Worm (Caenorhabditis elegans) whole organism, L4/young adult: ENCODE measurements around the gene cccp-1.

ENCODE experiments used
- W03F9.2 ChIP-seq: fragments of 150-350 bp; optimal IDR thresholded peaks from 2 replicates; lab custom pipeline; 2014; ENCODE audit warnings: missing biosample characterization, missing genetic modification characterization
- dao-5 ChIP-seq: sonication (generic microtip); optimal IDR thresholded peaks from 2 replicates; lab custom pipeline; 2016; ENCODE audit warnings: missing genotype, missing genetic modification characterization, moderate library complexity, missing compliant biosample characterization
- him-1 ChIP-seq: sonication (generic microtip); optimal IDR thresholded peaks from 2 replicates; lab custom pipeline; 2016; ENCODE audit warnings: missing genotype, missing genetic modification reagents, missing genetic modification characterization, missing compliant biosample characterization

cccp-1 gene

DNA sequence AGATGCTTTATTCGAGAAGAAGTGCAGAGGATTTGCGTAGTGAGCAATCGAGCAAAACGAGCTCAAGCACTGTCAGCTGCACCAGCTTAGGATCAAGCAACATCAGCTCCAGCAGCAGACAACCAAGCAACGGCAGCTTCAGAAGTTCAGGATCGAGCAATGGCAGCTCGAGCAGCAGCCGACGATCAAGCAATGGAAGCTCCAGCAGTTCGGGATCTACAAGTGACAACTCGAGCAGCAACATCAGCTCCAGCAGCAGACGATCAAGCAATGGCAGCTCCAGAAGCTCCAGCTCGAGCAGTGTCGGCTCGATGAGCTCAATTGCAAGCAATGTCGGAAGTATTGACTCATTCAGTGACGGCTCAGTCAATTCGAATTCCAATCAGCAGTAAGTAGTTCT lies 33.6 kb upstream of the cccp-1 start:
- TF ChIP-seq dao-5 (tag; lab: Kevin White, UChicago) (no peak), W03F9.2 (tag; lab: Kevin White, UChicago) (no peak), him-1 (no peak)

ce11 chrIII:12443880-12444279 lies 28.8 kb upstream of the cccp-1 start:
- TF ChIP-seq W03F9.2 (tag; lab: Kevin White, UChicago), result no peak
- no peak for TF ChIP-seq dao-5 (tag; lab: Kevin White, UChicago)
- TF ChIP-seq him-1, result no peak

DNA sequence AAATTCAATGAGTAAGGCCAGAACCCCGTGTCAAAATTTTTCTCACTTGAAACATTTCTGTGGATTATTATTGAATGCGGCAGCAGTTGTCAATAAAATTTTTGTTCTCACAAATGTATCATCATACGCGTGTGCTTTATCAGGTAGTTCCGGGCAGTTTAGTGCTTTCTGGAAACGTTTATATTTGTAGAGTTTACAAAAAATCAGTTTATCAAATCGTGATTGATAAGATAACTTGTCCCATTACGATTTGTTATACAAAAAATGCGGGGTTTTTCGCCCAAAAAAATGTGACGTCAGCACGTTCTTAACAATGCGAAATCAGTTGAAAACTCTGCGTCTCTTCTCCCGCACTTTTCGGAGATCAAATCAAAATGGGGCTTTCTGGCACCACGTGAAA lies 27.4 kb upstream of the cccp-1 start:
- TF ChIP-seq him-1 (no peak), dao-5 (tag; lab: Kevin White, UChicago) (no peak), W03F9.2 (tag; lab: Kevin White, UChicago) (no peak)

ce11 chrIII:12445991-12446502 lies 26.6 kb upstream of the cccp-1 start, which contains the start of gene Y49E10.18:
Y49E10.18 (minus strand) TSS chrIII:12446106.
- TF ChIP-seq W03F9.2 (tag; lab: Kevin White, UChicago) (no peak), dao-5 (tag; lab: Kevin White, UChicago) (no peak), him-1 (no peak)

DNA sequence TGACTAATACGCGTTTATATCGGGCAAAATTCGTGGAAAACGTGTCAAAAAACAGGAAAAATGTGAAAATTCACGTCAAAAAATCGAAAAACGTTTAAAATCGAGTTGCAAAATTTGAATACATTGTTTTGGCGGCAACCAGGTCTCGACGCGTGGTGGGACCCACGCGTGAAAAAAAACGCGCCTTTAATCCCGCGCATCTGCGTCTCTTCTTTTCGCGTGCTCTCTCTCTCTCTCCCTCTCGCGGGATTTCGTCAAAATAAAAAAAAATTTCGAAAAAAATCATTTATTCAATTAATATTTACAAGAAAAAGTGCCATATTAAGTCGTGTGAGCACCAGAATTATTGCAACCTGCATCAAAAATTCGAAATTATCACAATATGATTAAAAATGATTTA lies 19.4 kb upstream of the cccp-1 start, which contains the start of gene ani-1:
ani-1 (minus strand) TSS at position 61 of the 400 bp plus-strand sequence.
- TF ChIP-seq W03F9.2 (tag; lab: Kevin White, UChicago) (peak; percentile 71), dao-5 (tag; lab: Kevin White, UChicago) (no peak), him-1 (no peak)

DNA sequence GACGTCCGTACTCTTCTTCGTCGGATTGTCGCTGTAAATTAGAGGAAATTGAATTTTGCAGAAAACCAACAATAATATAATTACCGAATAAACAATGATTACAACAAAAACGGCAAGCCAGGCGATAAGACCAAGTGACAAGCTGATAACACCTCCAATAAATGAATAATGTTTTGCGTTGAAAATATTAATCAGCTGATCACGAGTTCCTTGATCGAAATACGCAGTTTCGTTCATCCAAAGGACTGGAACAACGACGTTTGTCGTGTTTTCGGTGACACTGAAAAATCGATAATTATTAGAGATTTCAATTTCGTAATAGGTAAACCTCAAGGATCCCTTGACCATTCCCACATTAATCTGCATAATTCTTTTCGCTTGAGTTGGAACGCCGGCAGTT lies 18.9 kb upstream of the cccp-1 start:
- TF ChIP-seq dao-5 (tag; lab: Kevin White, UChicago) (no peak), W03F9.2 (tag; lab: Kevin White, UChicago) (no peak)

ce11 chrIII:12455651-12456420 lies 16.8 kb upstream of the cccp-1 start:
- TF ChIP-seq him-1, result no peak
- TF ChIP-seq dao-5 (tag; lab: Kevin White, UChicago), result no peak
- TF ChIP-seq W03F9.2 (tag; lab: Kevin White, UChicago), result no peak

DNA sequence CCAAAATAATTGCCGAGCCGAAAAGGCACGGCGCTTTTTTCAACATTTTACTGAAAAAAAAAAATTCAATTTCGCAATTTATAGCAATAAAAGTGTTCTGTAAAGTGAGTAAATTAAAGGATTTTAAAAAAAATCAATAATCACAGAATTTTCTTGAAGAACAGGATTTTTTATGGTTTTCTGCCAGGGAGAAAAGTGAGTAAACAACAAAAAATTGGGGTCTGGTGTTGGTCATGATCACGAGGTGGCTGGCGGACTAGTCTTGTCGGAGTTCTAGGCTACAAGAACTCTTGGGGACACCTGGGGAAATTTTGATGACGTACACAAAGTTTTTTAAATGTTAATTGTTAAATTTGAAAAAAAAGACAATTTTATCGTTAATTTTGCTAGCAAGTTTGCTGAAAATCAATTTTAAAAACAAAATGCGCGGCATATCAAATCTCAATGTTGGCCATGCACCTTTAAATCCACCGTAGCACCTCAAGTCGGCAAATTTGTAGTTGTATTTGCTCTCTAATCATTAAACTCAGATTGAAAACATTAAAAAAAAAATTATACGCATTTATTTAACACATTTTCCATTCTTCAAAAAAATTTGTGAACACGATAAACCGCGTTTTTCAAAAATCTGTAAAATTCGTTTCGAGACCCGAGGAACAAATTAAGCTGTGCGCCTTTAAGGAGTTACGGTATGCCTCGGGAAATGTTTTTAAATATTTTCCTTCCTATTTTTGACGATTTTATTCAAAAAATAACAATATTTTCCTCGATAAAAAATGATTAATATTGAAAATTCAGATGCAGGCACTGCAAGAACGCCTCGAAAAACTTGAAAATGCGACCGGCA lies 15.6 kb upstream of the cccp-1 start, which contains the start of the genes scav-3 and Y49E10.21:
scav-3 (minus strand) TSS at position 50 of the 847 bp plus-strand sequence.
Y49E10.21 (plus strand) TSS at position 797 of the 847 bp plus-strand sequence.
- TF ChIP-seq W03F9.2 (tag; lab: Kevin White, UChicago) (peak; percentile 44), dao-5 (tag; lab: Kevin White, UChicago) (no peak)

- TF ChIP-seq him-1 (no peak), dao-5 (tag; lab: Kevin White, UChicago) (no peak), W03F9.2 (tag; lab: Kevin White, UChicago) (no peak)
Measured at ce11 chrIII:12458970-12459369, 13.7 kb upstream of the cccp-1 start.

ce11 chrIII:12466310-12466709 lies 6.4 kb upstream of the cccp-1 start, which contains the start of gene pstk-1:
pstk-1 (plus strand) TSS chrIII:12466610.
- TF ChIP-seq W03F9.2 (tag; lab: Kevin White, UChicago), result no peak
- no peak for TF ChIP-seq him-1
- no peak for TF ChIP-seq dao-5 (tag; lab: Kevin White, UChicago)

DNA sequence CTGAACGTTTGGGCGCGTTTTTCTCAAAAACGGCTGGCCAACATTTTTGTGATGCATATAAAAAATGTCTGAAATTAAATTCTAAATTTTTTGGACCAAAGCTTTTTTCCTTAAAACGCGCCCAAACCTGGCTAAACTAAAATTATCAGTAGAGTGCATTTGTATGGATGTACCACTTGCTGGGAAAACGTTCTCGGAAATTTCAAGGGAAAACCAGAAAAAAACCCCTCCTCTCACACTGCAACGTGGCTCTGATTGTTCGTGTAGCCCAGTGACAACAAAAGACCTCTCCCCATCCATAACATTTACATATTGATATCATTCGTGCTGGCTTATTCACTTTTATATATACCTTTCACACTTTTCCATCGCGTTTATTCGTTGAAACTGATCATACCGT lies 3.8 kb upstream of the cccp-1 start, which contains the start of gene Y49E10.29:
Y49E10.29 (plus strand) TSS at position 301 of the 400 bp plus-strand sequence.
- no peak for TF ChIP-seq dao-5 (tag; lab: Kevin White, UChicago)
- TF ChIP-seq him-1, result no peak
- no peak for TF ChIP-seq W03F9.2 (tag; lab: Kevin White, UChicago)

DNA sequence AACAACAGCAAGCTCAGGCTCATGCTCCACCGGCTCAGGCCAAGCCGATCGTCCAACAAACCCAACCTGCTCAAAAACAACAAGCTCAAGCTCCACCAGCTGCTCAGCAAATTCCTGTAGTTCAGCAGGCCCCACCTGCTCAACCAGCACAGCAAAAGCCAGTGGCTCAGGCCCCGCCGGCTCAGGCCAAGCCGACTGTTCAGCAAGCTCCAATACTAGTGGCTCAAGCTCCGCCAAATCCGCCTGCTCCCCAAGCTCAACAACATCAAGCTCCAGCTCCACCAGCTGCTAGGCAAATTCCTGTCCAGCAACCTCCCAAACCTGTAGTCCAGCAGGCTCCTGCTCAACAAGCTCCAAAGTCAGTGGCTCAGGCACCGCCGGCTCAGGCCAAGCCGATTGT lies 2.9 kb upstream of the cccp-1 start:
- no peak for TF ChIP-seq W03F9.2 (tag; lab: Kevin White, UChicago)
- no peak for TF ChIP-seq dao-5 (tag; lab: Kevin White, UChicago)
- TF ChIP-seq him-1, result no peak

DNA sequence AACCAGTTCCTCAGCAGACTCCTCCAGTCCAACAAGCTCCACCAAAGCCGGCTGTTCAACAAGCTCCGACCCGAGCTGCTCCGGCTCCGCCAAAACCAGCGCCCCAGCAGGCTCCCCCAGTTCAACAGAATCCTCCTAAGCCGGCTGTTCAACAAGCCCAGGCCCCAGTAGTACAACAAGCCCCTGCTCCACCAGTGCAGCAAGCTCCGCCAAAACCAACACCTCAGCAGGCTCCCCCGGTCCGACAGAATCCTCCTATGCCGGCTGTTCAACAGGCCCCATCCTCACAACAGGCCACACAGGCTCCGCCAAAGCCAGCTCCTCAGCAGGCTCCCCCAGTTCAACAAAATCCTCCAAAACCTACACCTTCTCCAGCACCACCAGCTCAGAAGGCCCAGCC lies 2.1 kb upstream of the cccp-1 start:
- TF ChIP-seq him-1, result no peak

ce11 chrIII:12484432-12484831 lies 11.8 kb downstream of the cccp-1 start, which contains the start of gene arrd-16:
arrd-16 (plus strand) TSS chrIII:12484732.
- TF ChIP-seq W03F9.2 (tag; lab: Kevin White, UChicago) (no peak), dao-5 (tag; lab: Kevin White, UChicago) (no peak), him-1 (no peak)
